Fruit fly (Drosophila melanogaster) whole organism, wandering third instar larva: ENCODE measurements around the gene CG32374.

Source experiments
- CrebA ChIP-seq: fragments of 200-800 bp; sonication (Bioruptor generic); optimal IDR thresholded peaks from 2 replicates; lab custom pipeline; 2016; ENCODE audit warnings: missing biosample characterization, mild to moderate bottlenecking, missing genetic modification characterization, borderline replicate concordance
- Mio ChIP-seq: sonication (Bioruptor generic); optimal IDR thresholded peaks from 2 replicates; lab custom pipeline; 2016; ENCODE audit warnings: missing biosample characterization, missing genetic modification characterization
- OdsH ChIP-seq: fragments of 200-800 bp; sonication (Bioruptor generic); optimal IDR thresholded peaks from 2 replicates; lab custom pipeline; 2016; ENCODE audit warnings: missing biosample characterization, mild to moderate bottlenecking, missing genetic modification characterization
- Vsx2 ChIP-seq: fragments of 200-300, 225-300 bp; sonication (Bioruptor generic); optimal IDR thresholded peaks from 2 replicates; lab custom pipeline; 2018; ENCODE audit warnings: missing biosample characterization, missing genetic modification characterization; ENCODE audit not compliant: partially characterized antibody
- br ChIP-seq: fragments of 200-800 bp; sonication (Bioruptor generic); optimal IDR thresholded peaks from 2 replicates; lab custom pipeline; 2016; ENCODE audit warnings: missing biosample characterization, missing genetic modification characterization
- dl ChIP-seq, 2 experiments: fragments of 175-275, 200-275 bp in 1 of 2; fragments of 200-275 bp in 1 of 2; sonication (Bioruptor generic); optimal IDR thresholded peaks; lab custom pipeline; 2018; ENCODE audit warnings: mild to moderate bottlenecking in 2 of 2, missing biosample characterization in 2 of 2, missing genetic modification characterization in 2 of 2, moderate library complexity in 2 of 2; ENCODE audit not compliant: partially characterized antibody in 2 of 2, insufficient read depth in 1 of 2
- fru ChIP-seq: fragments of 200-800 bp; sonication (Bioruptor generic); optimal IDR thresholded peaks from 3 replicates; lab custom pipeline; 2016; ENCODE audit warnings: missing biosample characterization, mild to moderate bottlenecking, missing genetic modification characterization
- jim ChIP-seq: fragments of 175-275, 200-325 bp; sonication (Bioruptor generic); optimal IDR thresholded peaks from 2 replicates; lab custom pipeline; 2016; ENCODE audit warnings: missing biosample characterization, mild to moderate bottlenecking, missing genetic modification characterization
- lola ChIP-seq: fragments of >200 bp; optimal IDR thresholded peaks from 2 replicates; lab custom pipeline; 2017; ENCODE audit warnings: missing biosample characterization, missing genetic modification characterization
- psq ChIP-seq: fragments of 200-800 bp; sonication (Bioruptor generic); optimal IDR thresholded peaks from 3 replicates; lab custom pipeline; 2017; ENCODE audit warnings: missing biosample characterization, mild to moderate bottlenecking, missing genetic modification characterization, moderate library complexity
- usp ChIP-seq: fragments of >200 bp; optimal IDR thresholded peaks from 2 replicates; lab custom pipeline; 2017; ENCODE audit warnings: missing biosample characterization, missing genetic modification characterization

DNA sequence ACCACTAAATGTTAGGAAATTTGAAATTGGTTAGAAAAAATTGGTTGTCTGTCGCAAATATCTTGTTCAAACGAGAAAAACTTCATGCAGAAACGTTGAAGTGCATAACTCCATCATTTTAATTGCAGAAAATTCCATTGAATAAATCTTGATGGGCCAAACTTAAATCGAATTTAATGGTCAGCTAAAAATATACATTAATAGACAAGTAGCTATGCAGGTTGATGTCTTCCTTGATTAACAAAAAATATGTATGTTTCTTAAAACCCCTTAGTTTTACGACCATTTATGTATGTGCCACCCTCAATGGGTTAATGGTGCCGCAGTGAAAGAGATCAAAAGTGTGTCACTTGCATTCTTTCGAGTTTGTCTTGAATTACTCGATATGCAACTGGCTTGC lies 32.0 kb upstream of the CG32374 start:
- TF ChIP-seq psq (GFP tag; lab: Kevin White, UChicago) (no peak), fru (GFP tag; lab: Kevin White, UChicago) (no peak), lola (no peak), CrebA (GFP tag; lab: Kevin White, UChicago) (no peak), OdsH (GFP tag; lab: Kevin White, UChicago) (no peak), br (no peak), jim (no peak), dl (GFP tag; optimal IDR thresholded peaks at IDR 0.05; lab: Kevin White, UChicago; ENCODE audit: insufficient read depth in 1 of 2, partially characterized antibody in 2 of 2) (no peak), usp (GFP tag; lab: Kevin White, UChicago) (no peak), Vsx2 (GFP tag; lab: Kevin White, UChicago) (no peak), Mio (no peak)
